Worm (Caenorhabditis elegans) whole organism, young adult: ENCODE measurements around the gene T27E7.1.

Source experiments
- C17E4.6 ChIP-seq: fragments of 200-800 bp; sonication (Bioruptor generic); IDR thresholded peaks from 2 replicates; pipeline ENCODE4 v1.3.6; 2022; ENCODE audit warnings: missing genetic modification reagents, missing genetic modification characterization, missing compliant biosample characterization
- F23B12.7 ChIP-seq: sonication (generic microtip); optimal IDR thresholded peaks from 2 replicates; lab custom pipeline; 2017; ENCODE audit warnings: missing genetic modification characterization, mild to moderate bottlenecking, missing compliant biosample characterization, antibody characterized with exemption, moderate library complexity; ENCODE audit not compliant: insufficient read depth
- K12H6.12 ChIP-seq: fragments of 200-800 bp; sonication (Bioruptor generic); optimal IDR thresholded peaks from 2 replicates; lab custom pipeline; 2018; ENCODE audit warnings: mild to moderate bottlenecking, missing genetic modification characterization, missing compliant biosample characterization
- athp-1 ChIP-seq: sonication (generic microtip); optimal IDR thresholded peaks from 2 replicates; lab custom pipeline; 2017; ENCODE audit warnings: mild to moderate bottlenecking, missing genetic modification characterization, missing compliant biosample characterization
- attf-5 ChIP-seq: fragments of 200-800 bp; sonication (Bioruptor generic); optimal IDR thresholded peaks from 2 replicates; lab custom pipeline; 2018; ENCODE audit warnings: mild to moderate bottlenecking, missing genetic modification characterization, missing compliant biosample characterization
- attf-6 ChIP-seq: fragments of 200-800 bp; sonication (Bioruptor generic); IDR thresholded peaks from 2 replicates; pipeline ENCODE4 v1.3.6; 2022; ENCODE audit warnings: missing genetic modification reagents, missing genetic modification characterization, missing compliant biosample characterization
- ceh-40 ChIP-seq: fragments of 200-800 bp; sonication (Bioruptor generic); IDR thresholded peaks from 2 replicates; pipeline ENCODE4 v1.3.6; 2022; ENCODE audit warnings: missing genetic modification characterization, missing compliant biosample characterization
- chd-7 ChIP-seq: sonication (generic microtip); optimal IDR thresholded peaks from 2 replicates; lab custom pipeline; 2016; ENCODE audit warnings: mild to moderate bottlenecking, missing genetic modification characterization, moderate library complexity, missing compliant biosample characterization
- dpff-1 ChIP-seq: sonication (generic microtip); optimal IDR thresholded peaks from 2 replicates; lab custom pipeline; 2017; ENCODE audit warnings: mild to moderate bottlenecking, missing genetic modification characterization, missing compliant biosample characterization
- dpl-1 ChIP-seq: fragments of 150-350 bp; optimal IDR thresholded peaks from 2 replicates; lab custom pipeline; 2014; ENCODE audit warnings: missing biosample characterization, missing genetic modification reagents, missing genetic modification characterization
- egl-18 ChIP-seq: fragments of 200-800 bp; sonication (Bioruptor generic); IDR thresholded peaks from 2 replicates; pipeline ENCODE4 v1.3.6; 2022; ENCODE audit warnings: missing genetic modification reagents, missing genetic modification characterization, missing compliant biosample characterization
- ekl-4 ChIP-seq: fragments of 200-800 bp; sonication (Bioruptor generic); IDR thresholded peaks from 2 replicates; pipeline ENCODE4 v1.3.6; 2022; ENCODE audit warnings: missing genetic modification reagents, missing genetic modification characterization, missing compliant biosample characterization
- fkh-3 ChIP-seq: sonication (generic microtip); optimal IDR thresholded peaks from 2 replicates; lab custom pipeline; 2016; ENCODE audit warnings: mild to moderate bottlenecking, missing genetic modification characterization, missing compliant biosample characterization
- hmg-1.2 ChIP-seq: fragments of 200-800 bp; sonication (Bioruptor generic); IDR thresholded peaks from 2 replicates; pipeline ENCODE4 v1.3.6; 2022; ENCODE audit warnings: missing genetic modification reagents, missing genetic modification characterization, missing compliant biosample characterization
- hmg-20 ChIP-seq: fragments of 200-800 bp; sonication (Bioruptor generic); IDR thresholded peaks from 2 replicates; pipeline ENCODE4 v1.3.6; 2022; ENCODE audit warnings: missing genetic modification reagents, missing genetic modification characterization, missing compliant biosample characterization
- madf-10 ChIP-seq: sonication (generic microtip); optimal IDR thresholded peaks from 2 replicates; lab custom pipeline; 2016; ENCODE audit warnings: mild to moderate bottlenecking, missing genetic modification characterization, missing compliant biosample characterization
- nfya-1 ChIP-seq: sonication (generic microtip); optimal IDR thresholded peaks from 2 replicates; lab custom pipeline; 2017; ENCODE audit warnings: antibody characterized with exemption, missing compliant biosample characterization, missing genetic modification characterization, borderline replicate concordance; ENCODE audit not compliant: insufficient read depth
- nfya-2 ChIP-seq: fragments of 200-800 bp; sonication (Bioruptor generic); IDR thresholded peaks from 2 replicates; pipeline ENCODE4 v1.3.6; 2022; ENCODE audit warnings: missing genetic modification reagents, missing genetic modification characterization, missing compliant biosample characterization
- nhr-120 ChIP-seq: fragments of 200-800 bp; sonication (Bioruptor generic); IDR thresholded peaks from 2 replicates; pipeline ENCODE4 v1.3.6; 2022; ENCODE audit warnings: missing genetic modification characterization, missing compliant biosample characterization
- nhr-80 ChIP-seq: sonication (generic microtip); optimal IDR thresholded peaks from 2 replicates; lab custom pipeline; 2016; ENCODE audit warnings: missing genetic modification characterization, missing compliant biosample characterization
- nhr-90 ChIP-seq: sonication (generic microtip); optimal IDR thresholded peaks from 2 replicates; lab custom pipeline; 2016; ENCODE audit warnings: missing genotype, mild to moderate bottlenecking, missing genetic modification characterization, missing compliant biosample characterization
- rec-8 ChIP-seq, 2 experiments: sonication (generic microtip); optimal IDR thresholded peaks; 2 replicates each; lab custom pipeline; 2016; ENCODE audit warnings: mild to moderate bottlenecking in 2 of 2, missing genetic modification characterization in 2 of 2, missing genetic modification reagents in 2 of 2, missing genotype in 2 of 2, missing biosample characterization in 1 of 2, missing compliant biosample characterization in 1 of 2, moderate library complexity in 1 of 2
- rpc-1 ChIP-seq, 2 experiments: fragments of 150-350 bp in 1 of 2; sonication (generic microtip) in 1 of 2; optimal IDR thresholded peaks; 2 replicates each; lab custom pipeline; 2014 to 2018; ENCODE audit warnings: missing biosample characterization in 1 of 2, missing genetic modification characterization in 1 of 2, missing genetic modification reagents in 1 of 2, missing genotype in 1 of 2
- snpc-1.1 ChIP-seq: sonication (generic microtip); optimal IDR thresholded peaks from 2 replicates; lab custom pipeline; 2017; ENCODE audit warnings: missing genetic modification characterization, mild to moderate bottlenecking, missing compliant biosample characterization, antibody characterized with exemption, moderate library complexity, missing genotype, missing genetic modification reagents; ENCODE audit not compliant: insufficient read depth
- snpc-1.3 ChIP-seq: sonication (generic microtip); optimal IDR thresholded peaks from 2 replicates; lab custom pipeline; 2017; ENCODE audit warnings: missing genetic modification characterization, mild to moderate bottlenecking, missing compliant biosample characterization, antibody characterized with exemption, moderate library complexity, missing genotype, missing genetic modification reagents; ENCODE audit not compliant: insufficient read depth
- snpc-4 ChIP-seq, 5 experiments: fragments of 150-350 bp in 1 of 5; sonication (generic microtip) in 4 of 5; optimal IDR thresholded peaks; 2 replicates each; lab custom pipeline; 2014 to 2018; ENCODE audit warnings: missing genetic modification characterization in 5 of 5, missing biosample characterization in 3 of 5, antibody characterized with exemption in 2 of 5, mild to moderate bottlenecking in 2 of 5, missing compliant biosample characterization in 2 of 5, missing genotype in 2 of 5, moderate library complexity in 2 of 5, missing genetic modification reagents in 1 of 5
- tbx-9 ChIP-seq: sonication (generic microtip); optimal IDR thresholded peaks from 2 replicates; lab custom pipeline; 2016; ENCODE audit warnings: borderline replicate concordance, missing genetic modification characterization, inconsistent platforms, missing compliant biosample characterization
- ztf-26 ChIP-seq: sonication (generic microtip); optimal IDR thresholded peaks from 2 replicates; lab custom pipeline; 2017; ENCODE audit warnings: missing genetic modification characterization, missing compliant biosample characterization
- ztf-3 ChIP-seq: fragments of 200-800 bp; sonication (Bioruptor generic); optimal IDR thresholded peaks from 2 replicates; lab custom pipeline; 2018; ENCODE audit warnings: mild to moderate bottlenecking, missing genetic modification characterization, missing compliant biosample characterization

The T27E7.1 gene

ce11 chrIV:14495474-14495873 lies 24.1 kb upstream of the T27E7.1 start:
- TF ChIP-seq attf-6 (GFP tag; lab: Robert Waterston, UW): peak; percentile 63; the same call in 1 of the 2 replicates
- no peak for TF ChIP-seq ekl-4 (GFP tag; lab: Robert Waterston, UW)
- no peak for TF ChIP-seq tbx-9 (tag; lab: Kevin White, UChicago)
- TF ChIP-seq snpc-4 (GFP tag; optimal IDR thresholded peaks at IDR 0.05; lab: Kevin White, UChicago): no peak
- peak in 2 of 4 experiments; percentile 40 to 61 for TF ChIP-seq snpc-4 (tag; optimal IDR thresholded peaks at IDR 0.05; lab: Kevin White, UChicago)
- TF ChIP-seq, all 124 proteins: peak for 2

ce11 chrIV:14496494-14496893 lies 23.1 kb upstream of the T27E7.1 start:
- no peak for TF ChIP-seq rec-8 (tag; optimal IDR thresholded peaks at IDR 0.05; lab: Kevin White, UChicago)
- TF ChIP-seq hmg-1.2 (GFP tag; lab: Robert Waterston, UW): peak; percentile 80
- TF ChIP-seq, all 124 proteins: peak for 1

- TF ChIP-seq fkh-3: no peak
- no peak for TF ChIP-seq nhr-120 (GFP tag; lab: Robert Waterston, UW)
- TF ChIP-seq nhr-80 (tag; lab: Kevin White, UChicago): no peak
- no peak for TF ChIP-seq snpc-1.3 (tag; lab: Kevin White, UChicago)
- TF ChIP-seq nhr-90 (tag; lab: Kevin White, UChicago): no peak
- no peak for TF ChIP-seq C17E4.6
- TF ChIP-seq ztf-26 (tag; lab: Kevin White, UChicago): no peak
- TF ChIP-seq egl-18 (GFP tag; lab: Robert Waterston, UW): no peak
- TF ChIP-seq ceh-40 (GFP tag; lab: Robert Waterston, UW): no peak
- no peak for TF ChIP-seq nfya-2 (GFP tag; lab: Robert Waterston, UW)
- no peak for TF ChIP-seq athp-1
- no peak for TF ChIP-seq nfya-1 (tag; lab: Kevin White, UChicago)
- no peak for TF ChIP-seq chd-7 (tag; lab: Kevin White, UChicago)
- no peak for TF ChIP-seq F23B12.7 (tag; lab: Kevin White, UChicago)
- no peak for TF ChIP-seq hmg-20
Observed at ce11 chrIV:14505066-14505465, 14.5 kb upstream of the T27E7.1 start, which contains the start of gene tag-273. TSS of gene tag-273 (minus strand) at chrIV:14505166.

- TF ChIP-seq attf-6 (GFP tag; lab: Robert Waterston, UW): peak; percentile 41; the same call in 1 of the 2 replicates
- TF ChIP-seq fkh-3: no peak
- TF ChIP-seq, all 124 proteins: peak for 1
Observed at ce11 chrIV:14506042-14506441, 13.5 kb upstream of the T27E7.1 start.

ce11 chrIV:14506995-14507394 lies 12.6 kb upstream of the T27E7.1 start:
- TF ChIP-seq rpc-1 (optimal IDR thresholded peaks at IDR 0.05; lab: Kevin White, UChicago) (no peak), rpc-1 (tag; optimal IDR thresholded peaks at IDR 0.05; lab: Kevin White, UChicago) (no peak)

ce11 chrIV:14510344-14510793 lies 9.2 kb upstream of the T27E7.1 start:
- peak; percentile 13 for TF ChIP-seq snpc-1.1 (tag; lab: Kevin White, UChicago)
- TF ChIP-seq snpc-4 (GFP tag; optimal IDR thresholded peaks at IDR 0.05; lab: Kevin White, UChicago): peak; percentile 25
- peak in 3 of 4 experiments; percentile 59 to 96 (median 65) for TF ChIP-seq snpc-4 (tag; optimal IDR thresholded peaks at IDR 0.05; lab: Kevin White, UChicago)
- peak; percentile 84 for TF ChIP-seq attf-6 (GFP tag; lab: Robert Waterston, UW)

ce11 chrIV:14512405-14512804 lies 7.2 kb upstream of the T27E7.1 start, which contains the start of gene Y57G11A.5:
TSS of gene Y57G11A.5 (minus strand) at chrIV:14512505.
- TF ChIP-seq dpff-1 (tag; lab: Kevin White, UChicago): no peak
- TF ChIP-seq ztf-3 (GFP tag; lab: Kevin White, UChicago): no peak
- TF ChIP-seq K12H6.12 (tag; lab: Kevin White, UChicago): no peak
- no peak for TF ChIP-seq attf-5 (GFP tag; lab: Kevin White, UChicago)
- no peak for TF ChIP-seq madf-10 (tag; lab: Kevin White, UChicago)
- no peak for TF ChIP-seq dpl-1
